Fruit fly (Drosophila melanogaster) whole organism, prepupa: ENCODE data around the gene NimC1.

Source experiments
- CG32006 ChIP-seq: fragments of 200-800 bp; sonication (Bioruptor generic); optimal IDR thresholded peaks from 3 replicates; lab custom pipeline; 2017; ENCODE audit warnings: missing biosample characterization, mild to moderate bottlenecking, missing genetic modification characterization
- CG6163 ChIP-seq: fragments of 200-800 bp; sonication (Bioruptor generic); IDR thresholded peaks from 3 replicates; pipeline ENCODE4 v1.3.6; 2022; ENCODE audit warnings: missing biosample characterization, missing genetic modification characterization
- CG6276 ChIP-seq: fragments of 200-800 bp; sonication (Bioruptor generic); optimal IDR thresholded peaks from 2 replicates; lab custom pipeline; 2017; ENCODE audit warnings: missing biosample characterization, mild to moderate bottlenecking, missing genetic modification characterization
- CG6808 ChIP-seq: fragments of 200-800 bp; sonication (Bioruptor generic); optimal IDR thresholded peaks from 3 replicates; lab custom pipeline; 2017; ENCODE audit warnings: missing biosample characterization, missing genetic modification characterization, mild to moderate bottlenecking, moderate library complexity, missing genetic modification reagents
- CG7368 ChIP-seq: fragments of 200-800 bp; sonication (Bioruptor generic); optimal IDR thresholded peaks from 3 replicates; lab custom pipeline; 2016; ENCODE audit warnings: missing biosample characterization, missing genetic modification characterization
- Eip78C ChIP-seq: fragments of 200-800 bp; sonication (Bioruptor generic); peaks from one replicate; lab custom pipeline; 2016; ENCODE audit warnings: missing biosample characterization, missing genetic modification characterization
- Sox102F ChIP-seq: fragments of 200-800 bp; sonication (Bioruptor generic); optimal IDR thresholded peaks from 2 replicates; lab custom pipeline; 2016; ENCODE audit warnings: missing biosample characterization, mild to moderate bottlenecking, missing genetic modification characterization
- eg ChIP-seq: fragments of 200-800 bp; sonication (Bioruptor generic); IDR thresholded peaks from 3 replicates; pipeline ENCODE4 v1.3.6; 2022; ENCODE audit warnings: missing biosample characterization, missing genetic modification characterization
- pdm3 ChIP-seq: fragments of 200-800 bp; sonication (Bioruptor generic); optimal IDR thresholded peaks from 3 replicates; lab custom pipeline; 2016; ENCODE audit warnings: missing biosample characterization, missing genetic modification characterization
- svp ChIP-seq: fragments of 200-800 bp; sonication (Bioruptor generic); peaks from one replicate; lab custom pipeline; 2016; ENCODE audit warnings: missing biosample characterization, missing genetic modification characterization

NimC1 gene

DNA sequence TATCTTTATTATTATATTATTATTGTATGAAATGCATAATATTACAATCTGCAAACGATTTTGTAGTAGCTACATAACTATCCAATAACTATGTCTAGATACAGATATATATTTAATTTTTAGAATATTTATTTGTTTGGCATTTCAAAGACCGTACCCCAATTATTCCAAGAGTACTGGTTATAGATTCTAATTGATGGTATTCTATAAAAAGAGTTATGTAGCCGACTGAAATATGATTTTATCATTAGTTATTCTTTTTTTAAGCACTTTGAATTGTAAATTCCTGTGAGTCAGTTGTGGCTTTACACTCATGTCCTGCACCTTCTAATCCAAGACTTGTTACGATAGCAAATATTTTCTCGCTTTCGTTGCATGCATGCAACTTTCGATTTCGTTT lies 50.9 kb downstream of the NimC1 start (continued):
- no peak for TF ChIP-seq CG6808 (GFP tag; lab: Kevin White, UChicago)
- TF ChIP-seq, all 60 proteins: peak for 16

dm6 chr2L:13923984-13924383 lies 52.6 kb downstream of the NimC1 start:
- TF ChIP-seq CG7368 (GFP tag; lab: Kevin White, UChicago) (no peak), CG32006 (peak; percentile 35), pdm3 (peak; percentile 26), CG6276 (peak; percentile 33), Eip78C (GFP tag; lab: Kevin White, UChicago) (peak; percentile 58), svp (GFP tag; lab: Kevin White, UChicago) (peak; percentile 56)

- no peak for TF ChIP-seq CG6808 (GFP tag; lab: Kevin White, UChicago)
- no peak for TF ChIP-seq CG6163 (GFP tag; lab: Robert Waterston, UW)
- peak; percentile 31; the same call in 1 of the 3 replicates for TF ChIP-seq eg (GFP tag; lab: Robert Waterston, UW)
- no peak for TF ChIP-seq Eip78C (GFP tag; lab: Kevin White, UChicago)
- TF ChIP-seq Sox102F (GFP tag; lab: Kevin White, UChicago) = no peak
- no peak for TF ChIP-seq pdm3
Observed at dm6 chr2L:13923453-13923852, 53.1 kb downstream of the NimC1 start, which contains the start of gene Vajk1. Vajk1 (minus strand) TSS chr2L:13923553.
